Fruit fly (Drosophila melanogaster) whole organism, embryonic: ENCODE data around the gene CG42542.

Experiments
- Atf-2 ChIP-seq: fragments of 200-800 bp; sonication (Bioruptor generic); optimal IDR thresholded peaks from 2 replicates; lab custom pipeline; 2016; ENCODE audit warnings: missing biosample characterization, missing genetic modification characterization
- CG31388 ChIP-seq: fragments of 200-800 bp; sonication (Bioruptor generic); optimal IDR thresholded peaks from 2 replicates; lab custom pipeline; 2016; ENCODE audit warnings: missing biosample characterization, missing genetic modification characterization
- E2f2 ChIP-seq: fragments of 200-800 bp; sonication (Bioruptor generic); IDR thresholded peaks from 2 replicates; pipeline ENCODE4 v1.3.6; 2022; ENCODE audit warnings: missing biosample characterization, missing genetic modification characterization
- Hey ChIP-seq: fragments of 200-800 bp; sonication (Bioruptor generic); optimal IDR thresholded peaks from 3 replicates; lab custom pipeline; 2018; ENCODE audit warnings: missing biosample characterization, mild to moderate bottlenecking, missing genetic modification characterization
- Lim3 ChIP-seq: fragments of 200-800 bp; sonication (Bioruptor generic); IDR thresholded peaks from 2 replicates; pipeline ENCODE4 v1.3.6; 2022; ENCODE audit warnings: missing biosample characterization, missing genetic modification characterization
- Neu2 ChIP-seq: fragments of 200-800 bp; sonication (Bioruptor generic); optimal IDR thresholded peaks from 3 replicates; lab custom pipeline; 2016; ENCODE audit warnings: missing biosample characterization, missing genetic modification characterization, borderline replicate concordance
- Nf-YA ChIP-seq: fragments of 200-800 bp; sonication (Bioruptor generic); IDR thresholded peaks from 2 replicates; pipeline ENCODE4 v1.3.6; 2022; ENCODE audit warnings: missing biosample characterization, missing genetic modification characterization
- crc ChIP-seq: fragments of 200-800 bp; sonication (Bioruptor generic); optimal IDR thresholded peaks from 2 replicates; lab custom pipeline; 2016; ENCODE audit warnings: missing biosample characterization, missing genetic modification characterization
- mam ChIP-seq: fragments of 200-800 bp; sonication (Bioruptor generic); optimal IDR thresholded peaks from 3 replicates; lab custom pipeline; 2016; ENCODE audit warnings: missing biosample characterization, missing genetic modification characterization
- sens ChIP-seq: fragments of 200-800 bp; sonication (Bioruptor generic); peaks from one replicate; lab custom pipeline; 2016; ENCODE audit warnings: missing biosample characterization, missing genetic modification characterization
- unpg ChIP-seq: fragments of 200-800 bp; sonication (Bioruptor generic); optimal IDR thresholded peaks from 3 replicates; lab custom pipeline; 2018; ENCODE audit warnings: missing biosample characterization, mild to moderate bottlenecking, missing genetic modification characterization, moderate library complexity
- zfh1 ChIP-seq: fragments of 200-800 bp; sonication (Bioruptor generic); IDR thresholded peaks from 3 replicates; pipeline ENCODE4 v1.3.6; 2022; ENCODE audit warnings: missing biosample characterization, missing genetic modification characterization

DNA sequence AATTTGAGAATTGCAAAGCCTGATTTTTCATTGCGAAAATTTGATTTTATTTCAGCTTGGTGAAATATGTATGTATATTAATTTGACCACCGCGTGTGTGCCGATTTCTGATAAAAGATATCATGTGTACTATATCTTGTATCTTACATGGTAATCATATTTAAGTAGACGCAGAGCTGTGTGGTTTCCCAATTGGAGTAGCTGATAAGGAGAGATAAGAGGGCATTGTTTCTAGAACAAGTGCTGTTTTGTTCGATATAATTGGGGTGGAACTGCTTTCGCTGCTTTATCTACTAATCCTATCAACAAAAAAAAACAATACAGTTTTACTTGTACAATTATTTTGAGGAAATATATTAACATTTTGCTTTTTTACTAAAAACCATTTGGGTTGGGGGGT lies 50.2 kb downstream of the CG42542 start:
- TF ChIP-seq Lim3 = no peak
- TF ChIP-seq Hey (tag; lab: Kevin White, UChicago) = no peak
- TF ChIP-seq CG31388 = no peak
- TF ChIP-seq crc (GFP tag; lab: Kevin White, UChicago) = no peak
- TF ChIP-seq Atf-2 = no peak
- no peak for TF ChIP-seq Neu2 (GFP tag; lab: Kevin White, UChicago)
- no peak for TF ChIP-seq unpg (GFP tag; lab: Kevin White, UChicago)
- no peak for TF ChIP-seq zfh1 (GFP tag; lab: Robert Waterston, UW)
- TF ChIP-seq sens = peak; percentile 72
- TF ChIP-seq E2f2 (GFP tag; lab: Robert Waterston, UW) = no peak
- TF ChIP-seq mam (GFP tag; lab: Kevin White, UChicago) = no peak
- no peak for TF ChIP-seq Nf-YA
